Fruit fly (Drosophila melanogaster) whole organism, prepupa: Measurements from ENCODE around the gene CG42394.

Source experiments
- Blimp-1 ChIP-seq: fragments of 200-800 bp; sonication (Bioruptor generic); optimal IDR thresholded peaks from 3 replicates; lab custom pipeline; 2017; ENCODE audit warnings: missing biosample characterization, missing genetic modification characterization, mild to moderate bottlenecking, moderate library complexity, missing genetic modification reagents
- CG10669 ChIP-seq: fragments of 200-800 bp; sonication (Bioruptor generic); optimal IDR thresholded peaks from 3 replicates; lab custom pipeline; 2018; ENCODE audit warnings: missing biosample characterization, mild to moderate bottlenecking, missing genetic modification characterization, moderate library complexity
- CG11762 ChIP-seq: fragments of 200-800 bp; sonication (Bioruptor generic); optimal IDR thresholded peaks from 3 replicates; lab custom pipeline; 2016; ENCODE audit warnings: missing biosample characterization, missing genetic modification characterization; ENCODE audit not compliant: insufficient read depth
- CG11902 ChIP-seq: fragments of 200-800 bp; sonication (Bioruptor generic); optimal IDR thresholded peaks from 3 replicates; lab custom pipeline; 2016; ENCODE audit warnings: missing biosample characterization, missing genetic modification characterization
- CG15336 ChIP-seq: fragments of 200-800 bp; sonication (Bioruptor generic); IDR thresholded peaks from 2 replicates; pipeline ENCODE4 v1.3.6; 2022; ENCODE audit warnings: missing biosample characterization, missing genetic modification characterization
- CG1621 ChIP-seq: fragments of 200-800 bp; sonication (Bioruptor generic); optimal IDR thresholded peaks from 3 replicates; lab custom pipeline; 2018; ENCODE audit warnings: missing biosample characterization, mild to moderate bottlenecking, missing genetic modification characterization
- CG16779 ChIP-seq: fragments of 200-800 bp; sonication (Bioruptor generic); optimal IDR thresholded peaks from 3 replicates; lab custom pipeline; 2017; ENCODE audit warnings: missing biosample characterization, mild to moderate bottlenecking, missing genetic modification characterization
- CG3032 ChIP-seq: fragments of 200-800 bp; optimal IDR thresholded peaks from 2 replicates; lab custom pipeline; 2019; ENCODE audit warnings: missing biosample characterization, mild to moderate bottlenecking, missing genetic modification characterization, moderate library complexity
- CG31627 ChIP-seq: fragments of 200-800 bp; sonication (Bioruptor generic); optimal IDR thresholded peaks from 3 replicates; lab custom pipeline; 2016; ENCODE audit warnings: missing biosample characterization, missing genetic modification characterization
- CG32006 ChIP-seq: fragments of 200-800 bp; sonication (Bioruptor generic); optimal IDR thresholded peaks from 3 replicates; lab custom pipeline; 2017; ENCODE audit warnings: missing biosample characterization, mild to moderate bottlenecking, missing genetic modification characterization
- CG3919 ChIP-seq: fragments of 200-800 bp; sonication (Bioruptor generic); optimal IDR thresholded peaks from 3 replicates; lab custom pipeline; 2016; ENCODE audit warnings: missing biosample characterization, missing genetic modification characterization
- CG4318 ChIP-seq: fragments of 200-800 bp; sonication (Bioruptor generic); optimal IDR thresholded peaks from 3 replicates; lab custom pipeline; 2017; ENCODE audit warnings: missing biosample characterization, mild to moderate bottlenecking, missing genetic modification characterization
- CG6163 ChIP-seq: fragments of 200-800 bp; sonication (Bioruptor generic); IDR thresholded peaks from 3 replicates; pipeline ENCODE4 v1.3.6; 2022; ENCODE audit warnings: missing biosample characterization, missing genetic modification characterization
- CG6276 ChIP-seq: fragments of 200-800 bp; sonication (Bioruptor generic); optimal IDR thresholded peaks from 2 replicates; lab custom pipeline; 2017; ENCODE audit warnings: missing biosample characterization, mild to moderate bottlenecking, missing genetic modification characterization
- CG6792 ChIP-seq: fragments of 200-800 bp; sonication (Bioruptor generic); optimal IDR thresholded peaks from 3 replicates; lab custom pipeline; 2016; ENCODE audit warnings: missing biosample characterization, missing genetic modification characterization
- CG6808 ChIP-seq: fragments of 200-800 bp; sonication (Bioruptor generic); optimal IDR thresholded peaks from 3 replicates; lab custom pipeline; 2017; ENCODE audit warnings: missing biosample characterization, missing genetic modification characterization, mild to moderate bottlenecking, moderate library complexity, missing genetic modification reagents
- CG6854 ChIP-seq: fragments of 200-800 bp; sonication (Bioruptor generic); optimal IDR thresholded peaks from 2 replicates; lab custom pipeline; 2017; ENCODE audit warnings: missing biosample characterization, mild to moderate bottlenecking, missing genetic modification characterization
- CG7368 ChIP-seq: fragments of 200-800 bp; sonication (Bioruptor generic); optimal IDR thresholded peaks from 3 replicates; lab custom pipeline; 2016; ENCODE audit warnings: missing biosample characterization, missing genetic modification characterization
- CG8119 ChIP-seq: fragments of 200-800 bp; sonication (Bioruptor generic); IDR thresholded peaks from 3 replicates; pipeline ENCODE4 v1.3.6; 2022; ENCODE audit warnings: missing biosample characterization, missing genetic modification characterization
- CG8319 ChIP-seq: fragments of 200-800 bp; sonication (Bioruptor generic); optimal IDR thresholded peaks from 3 replicates; lab custom pipeline; 2016; ENCODE audit warnings: missing biosample characterization, missing genetic modification characterization
- CG8632 ChIP-seq: fragments of 200-800 bp; sonication (Bioruptor generic); optimal IDR thresholded peaks from 3 replicates; lab custom pipeline; 2016; ENCODE audit warnings: missing biosample characterization, missing genetic modification characterization
- CG9139 ChIP-seq: fragments of 200-800 bp; sonication (Bioruptor generic); optimal IDR thresholded peaks from 3 replicates; lab custom pipeline; 2017; ENCODE audit warnings: missing biosample characterization, mild to moderate bottlenecking, missing genetic modification characterization
- Eip78C ChIP-seq: fragments of 200-800 bp; sonication (Bioruptor generic); peaks from one replicate; lab custom pipeline; 2016; ENCODE audit warnings: missing biosample characterization, missing genetic modification characterization
- Eip93F ChIP-seq: fragments of 200-800 bp; sonication (Bioruptor generic); optimal IDR thresholded peaks from 2 replicates; lab custom pipeline; 2016; ENCODE audit warnings: missing biosample characterization, mild to moderate bottlenecking, missing genetic modification characterization
- Ets21C ChIP-seq: fragments of 200-800 bp; sonication (Bioruptor generic); optimal IDR thresholded peaks from 3 replicates; lab custom pipeline; 2016; ENCODE audit warnings: missing biosample characterization, missing genetic modification characterization
- Ets96B ChIP-seq: fragments of 200-800 bp; optimal IDR thresholded peaks from 2 replicates; lab custom pipeline; 2019; ENCODE audit warnings: missing biosample characterization, mild to moderate bottlenecking, missing genetic modification characterization, moderate library complexity
- Gug ChIP-seq: fragments of 200-800 bp; sonication (Bioruptor generic); IDR thresholded peaks from 2 replicates; pipeline ENCODE4 v1.3.6; 2022; ENCODE audit warnings: missing biosample characterization, missing genetic modification characterization
- Hr38 ChIP-seq: sonication (Bioruptor generic); optimal IDR thresholded peaks from 2 replicates; lab custom pipeline; 2016; ENCODE audit warnings: missing biosample characterization, missing genetic modification characterization
- Hr39 ChIP-seq: fragments of 200-800 bp; sonication (Bioruptor generic); optimal IDR thresholded peaks from 2 replicates; lab custom pipeline; 2016; ENCODE audit warnings: missing biosample characterization, missing genetic modification characterization
- Hr4 ChIP-seq: fragments of 200-800 bp; sonication (Bioruptor generic); optimal IDR thresholded peaks from 3 replicates; lab custom pipeline; 2016; ENCODE audit warnings: missing biosample characterization, missing genetic modification characterization
- Lpt ChIP-seq: fragments of 200-800 bp; sonication (Bioruptor generic); optimal IDR thresholded peaks from 3 replicates; lab custom pipeline; 2016; ENCODE audit warnings: missing biosample characterization, missing genetic modification characterization
- Met ChIP-seq: fragments of 200-800 bp; sonication (Bioruptor generic); optimal IDR thresholded peaks from 3 replicates; lab custom pipeline; 2016; ENCODE audit warnings: missing biosample characterization, missing genetic modification characterization
- OdsH ChIP-seq: fragments of 200-800 bp; sonication (Bioruptor generic); optimal IDR thresholded peaks from 3 replicates; lab custom pipeline; 2016; ENCODE audit warnings: missing biosample characterization, missing genetic modification characterization
- Sox14 ChIP-seq: fragments of 200-800 bp; sonication (Bioruptor generic); optimal IDR thresholded peaks from 3 replicates; lab custom pipeline; 2016; ENCODE audit warnings: missing biosample characterization, missing genetic modification characterization
- achi ChIP-seq: fragments of 200-800 bp; sonication (Bioruptor generic); optimal IDR thresholded peaks from 3 replicates; lab custom pipeline; 2016; ENCODE audit warnings: missing biosample characterization, missing genetic modification characterization
- acj6 ChIP-seq: fragments of 200-800 bp; sonication (Bioruptor generic); optimal IDR thresholded peaks from 3 replicates; lab custom pipeline; 2016; ENCODE audit warnings: missing biosample characterization, missing genetic modification characterization
- cyc ChIP-seq: fragments of 200-800 bp; sonication (Bioruptor generic); optimal IDR thresholded peaks from 3 replicates; lab custom pipeline; 2016; ENCODE audit warnings: missing biosample characterization, missing genetic modification characterization
- dac ChIP-seq: fragments of 200-800 bp; sonication (Bioruptor generic); optimal IDR thresholded peaks from 2 replicates; lab custom pipeline; 2017; ENCODE audit warnings: missing biosample characterization, mild to moderate bottlenecking, missing genetic modification characterization
- dsx ChIP-seq: fragments of 200-800 bp; optimal IDR thresholded peaks from 3 replicates; lab custom pipeline; 2019; ENCODE audit warnings: missing biosample characterization, mild to moderate bottlenecking, missing genetic modification characterization, moderate library complexity; ENCODE audit not compliant: poor library complexity, severe bottlenecking
- eg ChIP-seq: fragments of 200-800 bp; sonication (Bioruptor generic); IDR thresholded peaks from 3 replicates; pipeline ENCODE4 v1.3.6; 2022; ENCODE audit warnings: missing biosample characterization, missing genetic modification characterization
- esn ChIP-seq: fragments of 200-800 bp; sonication (Bioruptor generic); optimal IDR thresholded peaks from 2 replicates; lab custom pipeline; 2016; ENCODE audit warnings: missing biosample characterization, mild to moderate bottlenecking, missing genetic modification characterization, moderate library complexity
- net ChIP-seq: fragments of 200-800 bp; sonication (Bioruptor generic); optimal IDR thresholded peaks from 3 replicates; lab custom pipeline; 2016; ENCODE audit warnings: missing biosample characterization, missing genetic modification characterization
- pdm3 ChIP-seq: fragments of 200-800 bp; sonication (Bioruptor generic); optimal IDR thresholded peaks from 3 replicates; lab custom pipeline; 2016; ENCODE audit warnings: missing biosample characterization, missing genetic modification characterization
- spab ChIP-seq: fragments of 200-800 bp; sonication (Bioruptor generic); optimal IDR thresholded peaks from 2 replicates; lab custom pipeline; 2017; ENCODE audit warnings: missing biosample characterization, mild to moderate bottlenecking, missing genetic modification characterization, missing genetic modification reagents
- ss ChIP-seq, 2 experiments: fragments of 200-800 bp; sonication (Bioruptor generic); optimal IDR thresholded peaks; 2 replicates in 1 of 2; 3 replicates in 1 of 2; lab custom pipeline; 2017 to 2018; ENCODE audit warnings: mild to moderate bottlenecking in 2 of 2, missing biosample characterization in 2 of 2, missing genetic modification characterization in 2 of 2, moderate library complexity in 1 of 2
- svp ChIP-seq: fragments of 200-800 bp; sonication (Bioruptor generic); peaks from one replicate; lab custom pipeline; 2016; ENCODE audit warnings: missing biosample characterization, missing genetic modification characterization
- topi ChIP-seq: fragments of 200-800 bp; sonication (Bioruptor generic); optimal IDR thresholded peaks from 3 replicates; lab custom pipeline; 2016; ENCODE audit warnings: missing biosample characterization, missing genetic modification characterization

The CG42394 gene

dm6 chr3R:10832526-10833165, 17.0 kb upstream of the CG42394 start (continued):
- TF ChIP-seq spab (GFP tag; lab: Kevin White, UChicago) (peak; percentile 90), OdsH (GFP tag; lab: Kevin White, UChicago) (peak; percentile 76), achi (GFP tag; lab: Kevin White, UChicago) (peak; percentile 73), CG11762 (GFP tag; lab: Kevin White, UChicago) (peak; percentile 87), CG11902 (GFP tag; lab: Kevin White, UChicago) (peak; percentile 49), Hr4 (GFP tag; lab: Kevin White, UChicago) (peak; percentile 83), CG8632 (GFP tag; lab: Kevin White, UChicago) (peak; percentile 19), pdm3 (peak; percentile 67), dsx (peak; percentile 90), topi (GFP tag; lab: Kevin White, UChicago) (peak; percentile 48), Gug (GFP tag; lab: Robert Waterston, UW) (peak; percentile 88), Ets96B (tag; lab: Kevin White, UChicago) (peak; percentile 93), CG10669 (GFP tag; lab: Kevin White, UChicago) (peak; percentile 89), esn (GFP tag; lab: Kevin White, UChicago) (no peak), CG32006 (GFP tag; lab: Kevin White, UChicago) (peak; percentile 88), CG6854 (GFP tag; lab: Kevin White, UChicago) (no peak), CG6276 (GFP tag; lab: Kevin White, UChicago) (peak; percentile 91), CG6792 (GFP tag; lab: Kevin White, UChicago) (peak; percentile 43), Ets21C (GFP tag; lab: Kevin White, UChicago) (no peak), Met (GFP tag; lab: Kevin White, UChicago) (peak; percentile 9), svp (GFP tag; lab: Kevin White, UChicago) (peak; percentile 65)

DNA sequence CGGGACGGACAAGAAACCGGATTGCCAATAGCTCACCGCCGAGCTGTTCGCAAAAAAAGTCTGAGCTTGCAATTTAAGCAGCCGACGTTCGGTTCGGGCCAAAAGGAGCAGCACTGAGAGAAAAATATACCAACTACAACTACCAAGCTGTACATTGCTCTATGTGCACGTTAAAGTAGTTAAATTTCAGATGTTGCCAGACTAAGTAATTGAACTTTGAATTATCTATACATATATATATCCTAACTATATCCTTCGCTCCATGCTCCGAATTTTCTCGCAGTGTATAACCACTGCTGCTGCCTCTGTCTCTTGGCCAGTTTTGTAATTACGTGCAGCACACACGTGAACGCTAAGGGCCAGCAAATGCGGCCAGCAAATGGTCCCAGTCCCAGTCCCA, 14.7 kb upstream of the CG42394 start:
- TF ChIP-seq CG8632 (GFP tag; lab: Kevin White, UChicago), result peak; percentile 95
- TF ChIP-seq CG6276 (GFP tag; lab: Kevin White, UChicago), result peak; percentile 95
- TF ChIP-seq CG7368, result peak; percentile 94
- peak; percentile 90 for TF ChIP-seq Sox14 (GFP tag; lab: Kevin White, UChicago)
- peak; percentile 98 for TF ChIP-seq Eip93F (GFP tag; lab: Kevin White, UChicago)
- TF ChIP-seq CG31627 (GFP tag; lab: Kevin White, UChicago), result peak; percentile 86
- TF ChIP-seq CG32006 (GFP tag; lab: Kevin White, UChicago), result peak; percentile 96
- peak; percentile 97 for TF ChIP-seq Lpt
- peak; percentile 97 for TF ChIP-seq CG6792 (GFP tag; lab: Kevin White, UChicago)
- peak; percentile 86 for TF ChIP-seq Hr39 (GFP tag; lab: Kevin White, UChicago)
- TF ChIP-seq CG1621 (tag; lab: Kevin White, UChicago), result peak; percentile 94
- TF ChIP-seq CG9139 (GFP tag; lab: Kevin White, UChicago), result peak; percentile 92
- peak; percentile 97 for TF ChIP-seq acj6 (GFP tag; lab: Kevin White, UChicago)
- peak; percentile 93 for TF ChIP-seq CG4318
- peak; percentile 97 for TF ChIP-seq CG8119
- peak; percentile 99 for TF ChIP-seq svp (GFP tag; lab: Kevin White, UChicago)
- TF ChIP-seq eg (GFP tag; lab: Robert Waterston, UW), result peak; percentile 97
- peak; percentile 88 for TF ChIP-seq Blimp-1 (GFP tag; lab: Kevin White, UChicago)
- peak; percentile 98 for TF ChIP-seq CG6163 (GFP tag; lab: Robert Waterston, UW)
- peak; percentile 92 for TF ChIP-seq CG8319
- peak; percentile 94 for TF ChIP-seq Met (GFP tag; lab: Kevin White, UChicago)
- no peak for TF ChIP-seq Hr38 (GFP tag; lab: Kevin White, UChicago)
- peak; percentile 97 for TF ChIP-seq CG15336 (GFP tag; lab: Robert Waterston, UW)
- peak; percentile 95 for TF ChIP-seq cyc (GFP tag; lab: Kevin White, UChicago)
- peak; percentile 95 for TF ChIP-seq net
- TF ChIP-seq Eip78C (GFP tag; lab: Kevin White, UChicago), result peak; percentile 99
- peak; percentile 95 to 98 for TF ChIP-seq ss (GFP tag; optimal IDR thresholded peaks at IDR 0.05; lab: Kevin White, UChicago)
- TF ChIP-seq dsx, result peak; percentile 93
- peak; percentile 94 for TF ChIP-seq CG3032
- peak; percentile 96 for TF ChIP-seq CG6808
- peak; percentile 92 for TF ChIP-seq dac
- peak; percentile 93 for TF ChIP-seq pdm3
- peak; percentile 96 for TF ChIP-seq topi (GFP tag; lab: Kevin White, UChicago)
- peak; percentile 94 for TF ChIP-seq CG16779
- TF ChIP-seq achi (GFP tag; lab: Kevin White, UChicago), result peak; percentile 96
- peak; percentile 98 for TF ChIP-seq CG3919 (GFP tag; lab: Kevin White, UChicago)
